Fruit fly (Drosophila melanogaster) whole organism, pupa: ENCODE measurements around the gene Cap-D3.

Experiments
- CG10348 ChIP-seq: fragments of 200-800 bp; sonication (Bioruptor generic); IDR thresholded peaks from 2 replicates; pipeline ENCODE4 v1.3.6; 2022; ENCODE audit warnings: missing biosample characterization, missing genetic modification characterization
- CG12605 ChIP-seq: fragments of 200-800 bp; sonication (Bioruptor generic); IDR thresholded peaks from 2 replicates; pipeline ENCODE4 v1.3.6; 2022; ENCODE audit warnings: missing biosample characterization, missing genetic modification characterization
- CG13204 ChIP-seq: fragments of 200-800 bp; sonication (Bioruptor generic); optimal IDR thresholded peaks from 2 replicates; lab custom pipeline; 2018; ENCODE audit warnings: missing biosample characterization, mild to moderate bottlenecking, missing genetic modification characterization, moderate library complexity
- CG14655 ChIP-seq: fragments of 200-800 bp; sonication (Bioruptor generic); optimal IDR thresholded peaks from 3 replicates; lab custom pipeline; 2017; ENCODE audit warnings: mild to moderate bottlenecking, missing biosample characterization, missing genetic modification reagents, missing genetic modification characterization
- CG15710 ChIP-seq: fragments of 200-800 bp; sonication (Bioruptor generic); optimal IDR thresholded peaks from 2 replicates; lab custom pipeline; 2018; ENCODE audit warnings: missing biosample characterization, mild to moderate bottlenecking, missing genetic modification characterization, moderate library complexity
- CG17806 ChIP-seq: fragments of 200-800 bp; sonication (Bioruptor generic); optimal IDR thresholded peaks from 2 replicates; lab custom pipeline; 2018; ENCODE audit warnings: missing biosample characterization, mild to moderate bottlenecking, missing genetic modification characterization, moderate library complexity
- CG32121 ChIP-seq: fragments of 200-800 bp; sonication (Bioruptor generic); IDR thresholded peaks from 2 replicates; pipeline ENCODE4 v1.3.6; 2022; ENCODE audit warnings: missing biosample characterization, missing genetic modification characterization
- CG34367 ChIP-seq: fragments of 200-800 bp; sonication (Bioruptor generic); optimal IDR thresholded peaks from 2 replicates; lab custom pipeline; 2018; ENCODE audit warnings: missing biosample characterization, mild to moderate bottlenecking, missing genetic modification characterization
- CG4496 ChIP-seq: fragments of 200-800 bp; sonication (Bioruptor generic); IDR thresholded peaks from 3 replicates; pipeline ENCODE4 v1.3.6; 2022; ENCODE audit warnings: missing biosample characterization, missing genetic modification characterization
- CG8159 ChIP-seq: fragments of 200-800 bp; sonication (Bioruptor generic); optimal IDR thresholded peaks from 3 replicates; lab custom pipeline; 2018; ENCODE audit warnings: missing biosample characterization, mild to moderate bottlenecking, missing genetic modification characterization, moderate library complexity
- CG8301 ChIP-seq: fragments of 200-800 bp; sonication (Bioruptor generic); optimal IDR thresholded peaks from 2 replicates; lab custom pipeline; 2018; ENCODE audit warnings: missing biosample characterization, mild to moderate bottlenecking, missing genetic modification characterization
- CG9948 ChIP-seq: fragments of 200-800 bp; sonication (Bioruptor generic); optimal IDR thresholded peaks from 2 replicates; lab custom pipeline; 2018; ENCODE audit warnings: missing biosample characterization, mild to moderate bottlenecking, missing genetic modification characterization, moderate library complexity
- D1 ChIP-seq: fragments of 200-800 bp; sonication (Bioruptor generic); optimal IDR thresholded peaks from 2 replicates; lab custom pipeline; 2018; ENCODE audit warnings: missing biosample characterization, mild to moderate bottlenecking, missing genetic modification characterization, moderate library complexity
- EcR ChIP-seq: fragments of 200-800 bp; sonication (Bioruptor generic); optimal IDR thresholded peaks from 3 replicates; lab custom pipeline; 2019; ENCODE audit warnings: missing biosample characterization, missing genetic modification characterization, mild to moderate bottlenecking, moderate library complexity, missing genetic modification reagents
- Ets98B ChIP-seq: fragments of 200-800 bp; sonication (Bioruptor generic); IDR thresholded peaks from 2 replicates; pipeline ENCODE4 v1.3.6; 2022; ENCODE audit warnings: missing biosample characterization, missing genetic modification characterization
- Pif1A ChIP-seq: fragments of 200-800 bp; sonication (Bioruptor generic); optimal IDR thresholded peaks from 3 replicates; lab custom pipeline; 2016; ENCODE audit warnings: missing biosample characterization, missing genetic modification characterization
- Pif1B ChIP-seq: fragments of 200-800 bp; sonication (Bioruptor generic); optimal IDR thresholded peaks from 3 replicates; lab custom pipeline; 2016; ENCODE audit warnings: missing biosample characterization, missing genetic modification characterization
- Snoo ChIP-seq: fragments of 200-800 bp; sonication (Bioruptor generic); optimal IDR thresholded peaks from 3 replicates; lab custom pipeline; 2017; ENCODE audit warnings: missing biosample characterization, mild to moderate bottlenecking, missing genetic modification characterization, inconsistent platforms
- fd96Ca ChIP-seq: fragments of 200-800 bp; sonication (Bioruptor generic); IDR thresholded peaks from 3 replicates; pipeline ENCODE4 v1.3.6; 2022; ENCODE audit warnings: missing biosample characterization, missing genetic modification characterization
- gl ChIP-seq: fragments of 200-800 bp; sonication (Bioruptor generic); optimal IDR thresholded peaks from 2 replicates; lab custom pipeline; 2018; ENCODE audit warnings: missing biosample characterization, mild to moderate bottlenecking, missing genetic modification characterization
- rn ChIP-seq: fragments of 200-800 bp; sonication (Bioruptor generic); IDR thresholded peaks from 2 replicates; pipeline ENCODE4 v1.3.6; 2022; ENCODE audit warnings: missing biosample characterization, missing genetic modification characterization

Gene Cap-D3

DNA sequence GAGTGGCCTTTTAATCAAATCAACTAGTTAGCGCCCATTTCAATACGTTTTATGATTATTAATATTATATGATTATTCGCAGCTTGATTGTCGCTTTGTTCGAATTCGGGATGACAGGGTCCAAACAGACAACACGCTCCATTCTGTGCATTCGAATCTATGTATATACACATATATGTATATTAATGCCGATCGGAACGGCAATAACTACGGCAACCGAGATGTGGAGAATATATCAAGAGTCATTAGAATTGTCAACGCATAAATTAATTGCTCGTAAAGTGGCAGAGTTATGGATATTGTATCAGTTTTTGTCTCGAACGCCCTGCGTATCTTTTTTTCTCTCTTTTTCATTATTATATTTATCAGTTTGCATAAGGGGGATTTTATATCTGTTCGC lies 22.8 kb upstream of the Cap-D3 start:
- TF ChIP-seq EcR (GFP tag; lab: Kevin White, UChicago) (no peak), Pif1B (GFP tag; lab: Kevin White, UChicago) (no peak), CG8301 (tag; lab: Kevin White, UChicago) (no peak), CG12605 (GFP tag; lab: Robert Waterston, UW) (no peak), CG34367 (tag; lab: Kevin White, UChicago) (no peak), CG14655 (GFP tag; lab: Kevin White, UChicago) (no peak), Snoo (tag; lab: Kevin White, UChicago) (no peak)

DNA sequence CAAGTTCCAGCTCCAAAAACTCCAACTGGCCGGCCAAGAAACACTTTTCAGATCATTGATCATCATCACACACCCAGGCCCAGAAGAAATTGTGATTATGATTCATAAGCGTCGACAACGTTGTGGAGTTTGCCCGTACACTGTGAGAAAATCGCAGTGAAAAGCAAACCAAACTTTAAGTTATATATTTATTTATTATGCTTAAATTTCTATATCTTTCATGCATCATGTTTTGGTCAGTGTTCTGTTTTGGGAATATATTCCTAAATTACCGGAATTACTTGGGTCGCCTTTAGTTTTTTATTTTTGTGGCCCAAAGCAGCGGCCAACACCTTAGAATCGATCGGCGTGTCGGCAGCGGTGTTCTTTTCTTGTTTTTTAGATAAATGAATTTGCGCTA lies 20.6 kb upstream of the Cap-D3 start:
- TF ChIP-seq CG14655 (GFP tag; lab: Kevin White, UChicago) (no peak), CG15710 (tag; lab: Kevin White, UChicago) (peak; percentile 36), Pif1A (peak; percentile 12)

DNA sequence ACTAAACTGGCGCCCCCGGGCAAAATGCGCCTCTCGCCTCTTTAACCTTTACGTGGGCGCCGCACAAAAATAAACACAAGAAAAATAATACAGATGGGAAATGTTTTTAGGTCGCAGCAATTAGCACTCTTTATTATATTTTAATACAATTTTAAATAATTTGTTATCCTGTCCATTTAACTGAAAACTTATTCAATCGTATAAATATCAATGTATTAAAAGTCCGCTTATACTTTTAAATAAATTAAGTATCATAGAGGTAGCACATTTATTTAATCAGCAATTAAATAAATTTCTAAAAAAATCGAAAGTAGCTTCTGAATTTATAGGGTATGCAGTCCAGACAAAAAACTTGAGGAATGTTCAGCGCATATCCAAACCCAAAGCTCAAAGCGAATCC lies 18.6 kb upstream of the Cap-D3 start:
- TF ChIP-seq CG34367 (tag; lab: Kevin White, UChicago) (no peak), Pif1B (GFP tag; lab: Kevin White, UChicago) (no peak), CG32121 (GFP tag; lab: Robert Waterston, UW) (no peak), CG8159 (tag; lab: Kevin White, UChicago) (peak; percentile 56), CG17806 (tag; lab: Kevin White, UChicago) (peak; percentile 1), CG15710 (tag; lab: Kevin White, UChicago) (peak; percentile 27), CG9948 (tag; lab: Kevin White, UChicago) (peak; percentile 10)

DNA sequence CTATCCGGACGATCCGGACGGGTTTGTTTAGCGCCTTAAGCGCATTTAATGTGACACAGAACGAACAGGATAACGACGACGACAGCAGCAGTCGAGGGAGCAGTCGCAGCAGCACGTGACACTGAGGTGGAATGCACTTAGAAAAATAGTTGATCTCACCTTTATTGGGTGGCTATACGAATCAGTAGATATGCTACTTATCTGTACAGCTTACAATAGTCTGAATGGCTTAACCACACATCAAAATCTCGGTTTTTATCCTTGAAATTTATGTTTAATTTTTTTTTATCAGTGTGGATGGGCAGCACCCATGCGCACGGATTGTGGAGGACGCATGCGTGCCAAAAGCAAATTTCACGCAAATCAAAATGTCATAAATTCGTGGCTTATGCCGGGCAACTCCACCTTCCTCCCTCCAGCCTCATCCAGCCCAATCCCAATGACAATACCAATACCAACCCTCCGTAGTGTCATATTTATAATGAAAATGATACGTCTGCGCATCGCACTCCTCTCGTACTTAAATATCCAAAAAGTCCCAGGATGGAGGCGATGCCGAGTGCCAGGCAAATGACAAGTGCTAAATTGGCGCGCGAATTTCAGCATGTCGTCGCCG lies 17.8 kb upstream of the Cap-D3 start:
- no peak for TF ChIP-seq CG10348 (GFP tag; lab: Robert Waterston, UW)
- no peak for TF ChIP-seq rn
- TF ChIP-seq CG9948 (tag; lab: Kevin White, UChicago): peak; percentile 8
- no peak for TF ChIP-seq Ets98B (GFP tag; lab: Robert Waterston, UW)
- no peak for TF ChIP-seq EcR (GFP tag; lab: Kevin White, UChicago)
- no peak for TF ChIP-seq gl (tag; lab: Kevin White, UChicago)
- TF ChIP-seq CG17806 (tag; lab: Kevin White, UChicago): peak; percentile 2
- peak; percentile 5 for TF ChIP-seq CG34367 (tag; lab: Kevin White, UChicago)
- TF ChIP-seq CG15710 (tag; lab: Kevin White, UChicago): no peak
- no peak for TF ChIP-seq Pif1B (GFP tag; lab: Kevin White, UChicago)
- no peak for TF ChIP-seq CG32121 (GFP tag; lab: Robert Waterston, UW)
- no peak for TF ChIP-seq CG13204 (GFP tag; lab: Kevin White, UChicago)
- peak; percentile 29; the same call in 1 of the 3 replicates for TF ChIP-seq fd96Ca (GFP tag; lab: Robert Waterston, UW)
- peak; percentile 3 for TF ChIP-seq Snoo (tag; lab: Kevin White, UChicago)
- TF ChIP-seq CG4496 (GFP tag; lab: Robert Waterston, UW): no peak
- no peak for TF ChIP-seq CG8301 (tag; lab: Kevin White, UChicago)
- TF ChIP-seq CG12605 (GFP tag; lab: Robert Waterston, UW): no peak
- no peak for TF ChIP-seq D1 (tag; lab: Kevin White, UChicago)
- peak; percentile 54 for TF ChIP-seq Pif1A
- peak; percentile 36 for TF ChIP-seq CG8159 (tag; lab: Kevin White, UChicago)
- TF ChIP-seq CG14655 (GFP tag; lab: Kevin White, UChicago): no peak

DNA sequence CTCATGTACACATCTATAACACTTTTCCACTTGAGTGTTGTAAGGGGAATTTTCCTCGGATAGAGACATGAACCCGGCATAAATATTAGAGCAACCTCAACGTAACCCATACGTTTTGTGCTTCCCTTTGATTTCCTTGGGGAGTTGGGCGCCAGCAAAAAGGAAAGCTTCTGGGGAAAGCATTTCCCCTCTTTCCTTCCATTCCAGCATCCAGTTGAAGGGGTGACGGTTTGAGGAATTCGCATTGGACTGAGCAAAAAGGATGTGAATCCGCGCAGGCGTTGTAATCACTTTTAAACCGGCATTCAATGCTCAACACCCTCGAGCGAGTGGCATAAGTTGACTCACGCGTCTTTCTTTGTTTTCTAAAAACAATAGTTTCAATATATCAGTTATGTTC lies 10.8 kb upstream of the Cap-D3 start:
- no peak for TF ChIP-seq rn
- no peak for TF ChIP-seq CG34367 (tag; lab: Kevin White, UChicago)
- no peak for TF ChIP-seq CG10348 (GFP tag; lab: Robert Waterston, UW)
- no peak for TF ChIP-seq CG12605 (GFP tag; lab: Robert Waterston, UW)

DNA sequence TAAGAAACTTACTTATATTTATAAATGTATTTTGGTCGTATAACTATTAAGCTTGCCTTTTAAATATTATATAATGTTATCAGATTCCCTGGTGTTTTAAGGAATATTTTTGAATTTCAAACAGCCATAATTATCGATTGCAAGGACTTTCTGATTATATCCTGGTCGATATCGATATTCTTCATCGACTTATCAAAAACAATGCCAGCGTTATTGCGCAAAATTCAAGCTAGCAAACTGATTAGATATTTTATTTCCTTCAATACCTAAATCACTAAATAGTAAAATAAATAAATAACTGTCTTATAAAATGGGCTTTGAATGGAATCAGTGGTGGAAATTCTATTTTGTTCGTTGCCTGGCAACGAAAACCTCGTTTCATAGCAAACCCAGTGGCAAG lies 8.3 kb upstream of the Cap-D3 start, which contains the start of gene CG14020:
TSS of gene CG14020 (plus strand) at position 345 of the 400 bp plus-strand sequence.
- no peak for TF ChIP-seq CG15710 (tag; lab: Kevin White, UChicago)
- TF ChIP-seq CG8159 (tag; lab: Kevin White, UChicago): no peak
- TF ChIP-seq rn: no peak

DNA sequence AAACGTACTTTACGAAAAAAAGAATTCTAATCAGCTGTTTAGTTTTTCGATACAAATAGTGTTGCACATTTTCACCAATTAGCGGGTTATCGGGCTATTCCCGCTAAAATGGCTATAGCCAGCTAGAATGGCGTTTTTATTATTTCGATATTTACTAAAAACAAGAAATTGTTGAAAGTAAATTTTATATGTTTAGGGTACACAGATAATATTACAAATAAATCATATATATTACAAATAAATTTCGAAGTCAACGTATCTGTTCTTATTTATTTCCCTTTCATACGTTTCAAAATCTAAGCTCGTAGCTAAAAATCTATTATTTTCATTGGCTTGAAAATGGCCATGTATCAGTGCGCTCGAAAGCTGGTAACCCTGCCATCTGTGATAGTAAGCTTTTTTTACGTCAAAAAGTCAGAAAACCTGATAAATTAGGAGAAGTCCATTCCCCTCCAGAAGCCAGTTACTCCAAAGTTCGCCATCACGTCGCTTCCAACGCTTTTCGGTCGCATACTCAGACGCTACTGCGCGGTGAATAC lies 5.8 kb upstream of the Cap-D3 start, which contains the start of the genes CG7382 and cl:
TSS of gene CG7382 (minus strand) at position 51 of the 539 bp plus-strand sequence.
TSS of gene cl (plus strand) at position 290 of the 539 bp plus-strand sequence.
- no peak for TF ChIP-seq Snoo (tag; lab: Kevin White, UChicago)
- TF ChIP-seq EcR (GFP tag; lab: Kevin White, UChicago): peak; percentile 75
- TF ChIP-seq fd96Ca (GFP tag; lab: Robert Waterston, UW): no peak
- TF ChIP-seq CG9948 (tag; lab: Kevin White, UChicago): peak; percentile 12
- TF ChIP-seq D1 (tag; lab: Kevin White, UChicago): no peak
- TF ChIP-seq CG8301 (tag; lab: Kevin White, UChicago): no peak
- no peak for TF ChIP-seq CG32121 (GFP tag; lab: Robert Waterston, UW)
- no peak for TF ChIP-seq Pif1B (GFP tag; lab: Kevin White, UChicago)
- TF ChIP-seq CG10348 (GFP tag; lab: Robert Waterston, UW): no peak
- TF ChIP-seq CG12605 (GFP tag; lab: Robert Waterston, UW): no peak
- TF ChIP-seq Ets98B (GFP tag; lab: Robert Waterston, UW): no peak
- no peak for TF ChIP-seq gl (tag; lab: Kevin White, UChicago)
- TF ChIP-seq CG8159 (tag; lab: Kevin White, UChicago): peak; percentile 56
- no peak for TF ChIP-seq rn
- peak; percentile 20 for TF ChIP-seq CG17806 (tag; lab: Kevin White, UChicago)
- TF ChIP-seq CG14655 (GFP tag; lab: Kevin White, UChicago): no peak
- TF ChIP-seq CG15710 (tag; lab: Kevin White, UChicago): peak; percentile 31
- TF ChIP-seq CG34367 (tag; lab: Kevin White, UChicago): no peak
- TF ChIP-seq CG4496 (GFP tag; lab: Robert Waterston, UW): 0 out of 3 replicates have a peak, but pooled peaks have one; percentile 34
- no peak for TF ChIP-seq Pif1A
- TF ChIP-seq CG13204 (GFP tag; lab: Kevin White, UChicago): no peak
